Worm (Caenorhabditis elegans): Measurements from ENCODE around the gene F46G10.1.

DNA sequence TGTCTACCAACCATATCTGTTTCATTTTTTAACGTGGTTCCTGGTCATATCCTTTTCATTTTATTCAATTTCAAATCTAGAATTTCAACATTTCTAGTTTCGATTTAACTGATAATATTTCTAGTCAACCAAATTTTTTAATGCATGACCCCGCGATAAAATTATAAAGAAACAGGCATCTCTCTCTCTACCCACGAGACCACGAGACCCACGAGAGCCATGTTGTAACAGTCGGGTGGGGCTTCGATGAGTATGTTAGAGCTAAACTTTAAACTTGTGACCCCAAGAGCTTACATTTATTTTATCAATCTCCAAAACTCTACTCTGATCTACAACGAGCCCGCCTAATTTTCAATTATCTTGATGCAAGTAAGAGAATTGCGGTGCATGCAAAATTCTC is 6.8 kb upstream of the F46G10.1 start:
- TF ChIP-seq nfya-1 (tag; optimal IDR thresholded peaks at IDR 0.05; ENCODE audit: insufficient read depth): no peak
- TF ChIP-seq unc-62 (GFP tag; optimal IDR thresholded peaks at IDR 0.05): no peak
- no peak for TF ChIP-seq nhr-76 (tag; optimal IDR thresholded peaks at IDR 0.05)
- no peak for TF ChIP-seq lin-39 (tag; optimal IDR thresholded peaks at IDR 0.05)

Measured in whole organism, L3 larva.